Fruit fly (Drosophila melanogaster): ENCODE results near the gene CG4766.
A peak's percentile ranks its signal among the peaks of the same experiment; 100 is the strongest.

CG4766 gene

DNA sequence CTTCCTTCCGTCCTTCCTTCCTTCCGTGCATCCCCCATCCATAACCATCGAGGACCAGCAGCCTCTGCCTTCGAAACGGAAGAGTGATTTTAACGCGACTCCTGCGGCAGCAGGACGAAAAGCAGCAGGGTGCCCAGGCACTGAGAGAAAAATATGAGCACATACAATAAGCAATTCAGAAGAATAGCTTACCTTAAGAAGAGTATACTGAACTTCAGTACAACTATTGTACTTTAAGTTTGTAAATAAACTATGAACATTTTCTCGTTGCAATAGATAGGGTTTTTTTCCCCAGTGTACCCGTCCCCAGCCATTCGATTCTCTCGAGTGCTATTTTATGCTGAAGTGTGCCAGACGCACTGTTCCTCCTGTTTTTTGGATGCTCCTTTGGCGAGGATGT is 31.1 kb upstream of the CG4766 start (continued):
- TF ChIP-seq Trl (optimal IDR thresholded peaks at IDR 0.05) = no peak
- peak; percentile 86 for TF ChIP-seq Trl (GFP tag; optimal IDR thresholded peaks at IDR 0.05)
- peak; percentile 60; the same call in 1 of the 2 replicates for TF ChIP-seq dati (GFP tag; IDR thresholded peaks at IDR 0.05)
- TF ChIP-seq Oli (tag; optimal IDR thresholded peaks at IDR 0.05) = peak; percentile 79
- TF ChIP-seq gce (GFP tag; IDR thresholded peaks at IDR 0.05) = peak; percentile 57; the same call in 1 of the 3 replicates
- peak; percentile 37; the same call in 1 of the 2 replicates for TF ChIP-seq Gsc (GFP tag; IDR thresholded peaks at IDR 0.05)
- TF ChIP-seq hb (GFP tag; IDR thresholded peaks at IDR 0.05; ENCODE audit: partially characterized antibody) = no peak
- TF ChIP-seq HHEX (GFP tag; optimal IDR thresholded peaks at IDR 0.05) = peak; percentile 69
- TF ChIP-seq trh (GFP tag; optimal IDR thresholded peaks at IDR 0.05) = peak; percentile 50
- peak; percentile 79 for TF ChIP-seq CG10959 (GFP tag; IDR thresholded peaks at IDR 0.05)
- TF ChIP-seq unc-4 (GFP tag; IDR thresholded peaks at IDR 0.05; ENCODE audit: partially characterized antibody) = no peak
- peak; percentile 41 for TF ChIP-seq Usf (GFP tag; optimal IDR thresholded peaks at IDR 0.05)
- TF ChIP-seq CG14441 (GFP tag; IDR thresholded peaks at IDR 0.05) = peak; percentile 72
- TF ChIP-seq prd (optimal IDR thresholded peaks at IDR 0.05) = no peak
- peak; percentile 89 for TF ChIP-seq prd (GFP tag; IDR thresholded peaks at IDR 0.05)
- peak; percentile 79 for TF ChIP-seq CG18262 (tag; optimal IDR thresholded peaks at IDR 0.05)
- TF ChIP-seq CTCF (GFP tag; optimal IDR thresholded peaks at IDR 0.05) = peak; percentile 24
- TF ChIP-seq CG12942 (GFP tag; optimal IDR thresholded peaks at IDR 0.05) = peak; percentile 56
- TF ChIP-seq CG4730 (GFP tag; IDR thresholded peaks at IDR 0.05) = 0 out of 2 replicates have a peak, but pooled peaks have one; percentile 51
- TF ChIP-seq Scr (GFP tag; IDR thresholded peaks at IDR 0.05; ENCODE audit: partially characterized antibody) = no peak
- peak; percentile 41 for TF ChIP-seq Spps (tag; optimal IDR thresholded peaks at IDR 0.05)
- TF ChIP-seq CG15514 (GFP tag; optimal IDR thresholded peaks at IDR 0.05) = peak; percentile 55
- TF ChIP-seq CG4854 (GFP tag; optimal IDR thresholded peaks at IDR 0.05) = peak; percentile 21
- TF ChIP-seq Hmr (GFP tag; optimal IDR thresholded peaks at IDR 0.05) = peak; percentile 76
- no peak for TF ChIP-seq CG42726 (GFP tag; IDR thresholded peaks at IDR 0.05; ENCODE audit: partially characterized antibody)
- peak; percentile 59 for TF ChIP-seq Nf-YC (tag; optimal IDR thresholded peaks at IDR 0.05)
- peak; percentile 67 for TF ChIP-seq tx (GFP tag; optimal IDR thresholded peaks at IDR 0.05)
- TF ChIP-seq PHDP (tag; optimal IDR thresholded peaks at IDR 0.05) = peak; percentile 71
- peak; percentile 53 for TF ChIP-seq dm (GFP tag; optimal IDR thresholded peaks at IDR 0.05)
- peak; percentile 65 for TF ChIP-seq salm (tag; optimal IDR thresholded peaks at IDR 0.05)
- TF ChIP-seq amos (GFP tag; IDR thresholded peaks at IDR 0.05; ENCODE audit: partially characterized antibody) = no peak
- peak; percentile 83 for TF ChIP-seq dmrt11E (tag; optimal IDR thresholded peaks at IDR 0.05)
- no peak for TF ChIP-seq sc (optimal IDR thresholded peaks at IDR 0.05)
- peak; percentile 63 for TF ChIP-seq sc (GFP tag; optimal IDR thresholded peaks at IDR 0.05)
- peak; percentile 86; the same call in 1 of the 2 replicates for TF ChIP-seq chm (GFP tag; IDR thresholded peaks at IDR 0.05)
- TF ChIP-seq CG13123 (GFP tag; optimal IDR thresholded peaks at IDR 0.05) = peak; percentile 7
- no peak for TF ChIP-seq Elba2 (GFP tag; optimal IDR thresholded peaks at IDR 0.05)
- TF ChIP-seq CG10543 (GFP tag; optimal IDR thresholded peaks at IDR 0.05) = peak; percentile 67
- peak; percentile 69 for TF ChIP-seq zen (tag; optimal IDR thresholded peaks at IDR 0.05)
- TF ChIP-seq Fer2 (tag; optimal IDR thresholded peaks at IDR 0.05) = peak; percentile 43
- peak; percentile 78 for TF ChIP-seq onecut (GFP tag; IDR thresholded peaks at IDR 0.05)
- peak; percentile 62 for TF ChIP-seq wek (GFP tag; optimal IDR thresholded peaks at IDR 0.05)
- no peak for TF ChIP-seq Hmx (GFP tag; optimal IDR thresholded peaks at IDR 0.05)
- TF ChIP-seq run (tag; optimal IDR thresholded peaks at IDR 0.05) = peak; percentile 61
- peak; percentile 51 for TF ChIP-seq gro (GFP tag; optimal IDR thresholded peaks at IDR 0.05)
- TF ChIP-seq ind (GFP tag; optimal IDR thresholded peaks at IDR 0.05) = peak; percentile 67
- peak; percentile 44 for TF ChIP-seq nau (GFP tag; optimal IDR thresholded peaks at IDR 0.05)
- TF ChIP-seq croc (GFP tag; conservative IDR thresholded peaks at IDR 0.05) = peak; percentile 77
- peak; percentile 60 for TF ChIP-seq CG3847 (GFP tag; IDR thresholded peaks at IDR 0.05)
- TF ChIP-seq Adf1 (GFP tag; IDR thresholded peaks at IDR 0.05) = peak; percentile 27; the same call in 1 of the 2 replicates
- TF ChIP-seq fru (optimal IDR thresholded peaks at IDR 0.05) = no peak
- TF ChIP-seq rib (GFP tag; IDR thresholded peaks at IDR 0.05) = 0 out of 2 replicates have a peak, but pooled peaks have one; percentile 28

Measured in whole organism, embryonic.